Worm (Caenorhabditis elegans) whole organism, L1 larva: ENCODE measurements around the gene Y37E11B.2.
A peak's percentile ranks its signal among the peaks of the same experiment; 100 is the strongest.

Experiments used
- hpl-2 ChIP-seq: fragments of 150-350 bp; optimal IDR thresholded peaks from 2 replicates; lab custom pipeline; 2014; ENCODE audit warnings: missing biosample characterization, missing genetic modification reagents, missing genetic modification characterization
- xbp-1 ChIP-seq: sonication (generic microtip); optimal IDR thresholded peaks from 2 replicates; lab custom pipeline; 2016; ENCODE audit warnings: missing genetic modification characterization, missing compliant biosample characterization

DNA sequence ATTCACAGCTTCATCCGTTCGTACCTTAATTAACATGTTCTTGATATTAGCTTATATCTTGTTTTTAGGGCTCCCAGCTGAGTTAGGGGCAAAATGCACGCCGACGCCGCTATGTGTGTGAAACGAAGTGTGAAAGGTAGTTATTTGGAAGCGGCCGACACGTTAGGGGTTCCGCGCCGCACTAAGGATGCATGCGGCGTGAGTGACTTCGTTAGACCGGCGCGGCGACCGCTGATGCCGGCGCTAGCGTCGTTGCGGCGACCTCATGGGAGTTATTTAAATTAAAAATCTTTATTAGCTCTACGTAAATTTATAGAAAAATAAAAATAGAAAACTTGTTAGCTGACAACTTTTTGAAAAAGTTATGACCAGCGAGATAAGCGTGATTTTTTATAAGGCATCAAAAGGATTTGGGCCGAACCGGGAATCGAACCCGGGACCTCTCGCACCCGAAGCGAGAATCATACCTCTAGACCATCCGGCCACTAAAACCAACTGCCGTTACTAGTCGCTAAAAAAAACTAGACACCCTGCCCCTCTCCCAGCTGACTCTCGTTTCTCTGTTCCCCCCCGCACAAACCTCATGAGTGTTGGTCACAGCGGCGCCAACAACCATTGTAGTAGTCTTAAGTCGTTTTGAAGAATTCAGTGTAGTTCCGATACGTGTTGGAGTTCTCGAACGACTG, 26.3 kb upstream of the Y37E11B.2 start:
- TF ChIP-seq hpl-2 (no peak), xbp-1 (tag; lab: Kevin White, UChicago) (peak; percentile 52)
